Fruit fly (Drosophila melanogaster): ENCODE measurements around the gene brv1.
A peak's percentile ranks its signal among the peaks of the same experiment; 100 is the strongest.

The brv1 gene

dm6 chr3L:19444092-19444491 is 42.2 kb downstream of the brv1 start (continued):
- 0 out of 3 replicates have a peak, but pooled peaks have one; percentile 17 for TF ChIP-seq CG11560 (tag; IDR thresholded peaks at IDR 0.05)
- 0 out of 2 replicates have a peak, but pooled peaks have one; percentile 32 for TF ChIP-seq Rfx (GFP tag; IDR thresholded peaks at IDR 0.05)
- TF ChIP-seq sisA (GFP tag; IDR thresholded peaks at IDR 0.05): peak; percentile 39; the same call in 1 of the 2 replicates
- TF ChIP-seq ind (GFP tag; optimal IDR thresholded peaks at IDR 0.05): peak; percentile 24
- TF ChIP-seq Ptx1 (GFP tag; IDR thresholded peaks at IDR 0.05): peak; percentile 40; the same call in 1 of the 2 replicates
- TF ChIP-seq Ets65A (GFP tag): peak; percentile 95
- TF ChIP-seq esg (GFP tag; conservative IDR thresholded peaks at IDR 0.05): no peak
- TF ChIP-seq Xbp1 (GFP tag; optimal IDR thresholded peaks at IDR 0.05): peak; percentile 29
- peak; percentile 11 for TF ChIP-seq nmo (GFP tag; optimal IDR thresholded peaks at IDR 0.05)
- peak; percentile 33; the same call in 1 of the 3 replicates for TF ChIP-seq Mrtf (GFP tag; IDR thresholded peaks at IDR 0.05)
- peak; percentile 23 for TF ChIP-seq CG2678 (tag; optimal IDR thresholded peaks at IDR 0.05)
- TF ChIP-seq Bteb2 (GFP tag; optimal IDR thresholded peaks at IDR 0.05): no peak
- TF ChIP-seq gcm2 (GFP tag; optimal IDR thresholded peaks at IDR 0.05): no peak
- 0 out of 2 replicates have a peak, but pooled peaks have one; percentile 35 for TF ChIP-seq lmd (GFP tag; IDR thresholded peaks at IDR 0.05)
- peak; percentile 16 for TF ChIP-seq CG4424 (GFP tag; optimal IDR thresholded peaks at IDR 0.05)
- TF ChIP-seq sens (GFP tag): peak; percentile 63
- peak; percentile 47; the same call in 1 of the 2 replicates for TF ChIP-seq ara (GFP tag; IDR thresholded peaks at IDR 0.05)
- 0 out of 2 replicates have a peak, but pooled peaks have one; percentile 47 for TF ChIP-seq HLH3B (GFP tag; IDR thresholded peaks at IDR 0.05)
- no peak for TF ChIP-seq D19A (tag; optimal IDR thresholded peaks at IDR 0.05)
- 0 out of 2 replicates have a peak, but pooled peaks have one; percentile 33 for TF ChIP-seq Xrp1 (GFP tag; IDR thresholded peaks at IDR 0.05)
- TF ChIP-seq CG12769 (tag; optimal IDR thresholded peaks at IDR 0.05): peak; percentile 36
- TF ChIP-seq dpn (GFP tag; optimal IDR thresholded peaks at IDR 0.05): peak; percentile 4 to 33
- TF ChIP-seq NC2α (GFP tag; optimal IDR thresholded peaks at IDR 0.05): no peak
- peak; percentile 44; the same call in 2 of the 3 replicates for TF ChIP-seq row (GFP tag; IDR thresholded peaks at IDR 0.05)
- TF ChIP-seq Med (GFP tag): peak; percentile 75
- TF ChIP-seq NfI (GFP tag; optimal IDR thresholded peaks at IDR 0.05): peak; percentile 16
- 0 out of 2 replicates have a peak, but pooled peaks have one; percentile 27 for TF ChIP-seq CG4730 (GFP tag; IDR thresholded peaks at IDR 0.05)
- TF ChIP-seq tgo (GFP tag; IDR thresholded peaks at IDR 0.05): 0 out of 3 replicates have a peak, but pooled peaks have one; percentile 25
- peak; percentile 12 for TF ChIP-seq az2 (GFP tag; optimal IDR thresholded peaks at IDR 0.05)
- peak; percentile 6 for TF ChIP-seq CG11504 (tag; optimal IDR thresholded peaks at IDR 0.05)
- no peak for TF ChIP-seq CG8290 (GFP tag; optimal IDR thresholded peaks at IDR 0.05)
- peak in 1 of 2 experiments; percentile 57 for TF ChIP-seq CG8290 (tag; optimal IDR thresholded peaks at IDR 0.05)
- peak; percentile 33; the same call in 1 of the 3 replicates for TF ChIP-seq dysf (GFP tag; IDR thresholded peaks at IDR 0.05)
- TF ChIP-seq H15 (GFP tag; IDR thresholded peaks at IDR 0.05): 0 out of 3 replicates have a peak, but pooled peaks have one; percentile 37
- peak in 1 of 2 experiments; percentile 31 for TF ChIP-seq Pdp1 (GFP tag; optimal IDR thresholded peaks at IDR 0.05)
- TF ChIP-seq Rx (GFP tag; IDR thresholded peaks at IDR 0.05): 0 out of 2 replicates have a peak, but pooled peaks have one; percentile 3
- TF ChIP-seq CG9932 (GFP tag; IDR thresholded peaks at IDR 0.05): no peak
- TF ChIP-seq Dfd (GFP tag; optimal IDR thresholded peaks at IDR 0.05): no peak
- TF ChIP-seq CG14667 (GFP tag; IDR thresholded peaks at IDR 0.05): peak; percentile 14; the same call in 1 of the 2 replicates
- TF ChIP-seq trem (tag; optimal IDR thresholded peaks at IDR 0.05): no peak
- no peak for TF ChIP-seq prd (optimal IDR thresholded peaks at IDR 0.05)
- peak; percentile 70; the same call in 2 of the 3 replicates for TF ChIP-seq prd (GFP tag; IDR thresholded peaks at IDR 0.05)
- TF ChIP-seq CG13424 (tag; optimal IDR thresholded peaks at IDR 0.05): peak; percentile 4
- peak; percentile 12 for TF ChIP-seq tio (GFP tag; optimal IDR thresholded peaks at IDR 0.05)
- peak; percentile 15; the same call in 1 of the 2 replicates for TF ChIP-seq vvl (GFP tag; IDR thresholded peaks at IDR 0.05)
- TF ChIP-seq chif (GFP tag; optimal IDR thresholded peaks at IDR 0.05): peak in 1 of 2 experiments; percentile 33
- TF ChIP-seq CkIIα-i1 (GFP tag; IDR thresholded peaks at IDR 0.05): no peak
- TF ChIP-seq CG8944 (GFP tag; optimal IDR thresholded peaks at IDR 0.05): no peak
- TF ChIP-seq E2f1 (GFP tag; IDR thresholded peaks at IDR 0.05): 0 out of 2 replicates have a peak, but pooled peaks have one; percentile 14
- peak; percentile 25 for TF ChIP-seq CG30403 (GFP tag; optimal IDR thresholded peaks at IDR 0.05)
- peak; percentile 36 for TF ChIP-seq lilli (GFP tag; optimal IDR thresholded peaks at IDR 0.05)
- TF ChIP-seq CG15011 (GFP tag; optimal IDR thresholded peaks at IDR 0.05): no peak

All from whole organism, embryonic.